Fruit fly (Drosophila melanogaster) whole organism, pupa: ENCODE results near the gene CG32832.

Experiments
- CG10348 ChIP-seq: fragments of 200-800 bp; sonication (Bioruptor generic); IDR thresholded peaks from 2 replicates; pipeline ENCODE4 v1.3.6; 2022; ENCODE audit warnings: missing biosample characterization, missing genetic modification characterization
- CG12605 ChIP-seq: fragments of 200-800 bp; sonication (Bioruptor generic); IDR thresholded peaks from 2 replicates; pipeline ENCODE4 v1.3.6; 2022; ENCODE audit warnings: missing biosample characterization, missing genetic modification characterization
- CG13204 ChIP-seq: fragments of 200-800 bp; sonication (Bioruptor generic); optimal IDR thresholded peaks from 2 replicates; lab custom pipeline; 2018; ENCODE audit warnings: missing biosample characterization, mild to moderate bottlenecking, missing genetic modification characterization, moderate library complexity
- CG14655 ChIP-seq: fragments of 200-800 bp; sonication (Bioruptor generic); optimal IDR thresholded peaks from 3 replicates; lab custom pipeline; 2017; ENCODE audit warnings: mild to moderate bottlenecking, missing biosample characterization, missing genetic modification reagents, missing genetic modification characterization
- CG15710 ChIP-seq: fragments of 200-800 bp; sonication (Bioruptor generic); optimal IDR thresholded peaks from 2 replicates; lab custom pipeline; 2018; ENCODE audit warnings: missing biosample characterization, mild to moderate bottlenecking, missing genetic modification characterization, moderate library complexity
- CG17806 ChIP-seq: fragments of 200-800 bp; sonication (Bioruptor generic); optimal IDR thresholded peaks from 2 replicates; lab custom pipeline; 2018; ENCODE audit warnings: missing biosample characterization, mild to moderate bottlenecking, missing genetic modification characterization, moderate library complexity
- CG32121 ChIP-seq: fragments of 200-800 bp; sonication (Bioruptor generic); IDR thresholded peaks from 2 replicates; pipeline ENCODE4 v1.3.6; 2022; ENCODE audit warnings: missing biosample characterization, missing genetic modification characterization
- CG34367 ChIP-seq: fragments of 200-800 bp; sonication (Bioruptor generic); optimal IDR thresholded peaks from 2 replicates; lab custom pipeline; 2018; ENCODE audit warnings: missing biosample characterization, mild to moderate bottlenecking, missing genetic modification characterization
- CG4496 ChIP-seq: fragments of 200-800 bp; sonication (Bioruptor generic); IDR thresholded peaks from 3 replicates; pipeline ENCODE4 v1.3.6; 2022; ENCODE audit warnings: missing biosample characterization, missing genetic modification characterization
- CG8159 ChIP-seq: fragments of 200-800 bp; sonication (Bioruptor generic); optimal IDR thresholded peaks from 3 replicates; lab custom pipeline; 2018; ENCODE audit warnings: missing biosample characterization, mild to moderate bottlenecking, missing genetic modification characterization, moderate library complexity
- CG8301 ChIP-seq: fragments of 200-800 bp; sonication (Bioruptor generic); optimal IDR thresholded peaks from 2 replicates; lab custom pipeline; 2018; ENCODE audit warnings: missing biosample characterization, mild to moderate bottlenecking, missing genetic modification characterization
- CG9948 ChIP-seq: fragments of 200-800 bp; sonication (Bioruptor generic); optimal IDR thresholded peaks from 2 replicates; lab custom pipeline; 2018; ENCODE audit warnings: missing biosample characterization, mild to moderate bottlenecking, missing genetic modification characterization, moderate library complexity
- D1 ChIP-seq: fragments of 200-800 bp; sonication (Bioruptor generic); optimal IDR thresholded peaks from 2 replicates; lab custom pipeline; 2018; ENCODE audit warnings: missing biosample characterization, mild to moderate bottlenecking, missing genetic modification characterization, moderate library complexity
- EcR ChIP-seq: fragments of 200-800 bp; sonication (Bioruptor generic); optimal IDR thresholded peaks from 3 replicates; lab custom pipeline; 2019; ENCODE audit warnings: missing biosample characterization, missing genetic modification characterization, mild to moderate bottlenecking, moderate library complexity, missing genetic modification reagents
- Ets98B ChIP-seq: fragments of 200-800 bp; sonication (Bioruptor generic); IDR thresholded peaks from 2 replicates; pipeline ENCODE4 v1.3.6; 2022; ENCODE audit warnings: missing biosample characterization, missing genetic modification characterization
- Pif1A ChIP-seq: fragments of 200-800 bp; sonication (Bioruptor generic); optimal IDR thresholded peaks from 3 replicates; lab custom pipeline; 2016; ENCODE audit warnings: missing biosample characterization, missing genetic modification characterization
- Pif1B ChIP-seq: fragments of 200-800 bp; sonication (Bioruptor generic); optimal IDR thresholded peaks from 3 replicates; lab custom pipeline; 2016; ENCODE audit warnings: missing biosample characterization, missing genetic modification characterization
- Snoo ChIP-seq: fragments of 200-800 bp; sonication (Bioruptor generic); optimal IDR thresholded peaks from 3 replicates; lab custom pipeline; 2017; ENCODE audit warnings: missing biosample characterization, mild to moderate bottlenecking, missing genetic modification characterization, inconsistent platforms
- fd96Ca ChIP-seq: fragments of 200-800 bp; sonication (Bioruptor generic); IDR thresholded peaks from 3 replicates; pipeline ENCODE4 v1.3.6; 2022; ENCODE audit warnings: missing biosample characterization, missing genetic modification characterization
- gl ChIP-seq: fragments of 200-800 bp; sonication (Bioruptor generic); optimal IDR thresholded peaks from 2 replicates; lab custom pipeline; 2018; ENCODE audit warnings: missing biosample characterization, mild to moderate bottlenecking, missing genetic modification characterization
- rn ChIP-seq: fragments of 200-800 bp; sonication (Bioruptor generic); IDR thresholded peaks from 2 replicates; pipeline ENCODE4 v1.3.6; 2022; ENCODE audit warnings: missing biosample characterization, missing genetic modification characterization

CG32832 gene

dm6 chr2L:16868897-16869324, 10.2 kb downstream of the CG32832 start:
- TF ChIP-seq CG13204 (GFP tag; lab: Kevin White, UChicago) (no peak), CG9948 (tag; lab: Kevin White, UChicago) (no peak), CG32121 (0 out of 2 replicates have a peak, but pooled peaks have one; percentile 39), CG8301 (tag; lab: Kevin White, UChicago) (peak; percentile 46), CG15710 (tag; lab: Kevin White, UChicago) (no peak), CG8159 (tag; lab: Kevin White, UChicago) (no peak), CG10348 (GFP tag; lab: Robert Waterston, UW) (0 out of 2 replicates have a peak, but pooled peaks have one; percentile 13), Ets98B (GFP tag; lab: Robert Waterston, UW) (no peak), Pif1B (no peak), Pif1A (GFP tag; lab: Kevin White, UChicago) (peak; percentile 14), fd96Ca (no peak), Snoo (tag; lab: Kevin White, UChicago) (no peak), EcR (GFP tag; lab: Kevin White, UChicago) (no peak), CG14655 (GFP tag; lab: Kevin White, UChicago) (peak; percentile 68)

- no peak for TF ChIP-seq CG17806 (tag; lab: Kevin White, UChicago)
- no peak for TF ChIP-seq rn (GFP tag; lab: Robert Waterston, UW)
- no peak for TF ChIP-seq Pif1A (GFP tag; lab: Kevin White, UChicago)
- TF ChIP-seq CG15710 (tag; lab: Kevin White, UChicago): no peak
- no peak for TF ChIP-seq CG4496
- no peak for TF ChIP-seq Snoo (tag; lab: Kevin White, UChicago)
- TF ChIP-seq CG9948 (tag; lab: Kevin White, UChicago): no peak
- TF ChIP-seq CG12605 (GFP tag; lab: Robert Waterston, UW): no peak
- TF ChIP-seq Ets98B (GFP tag; lab: Robert Waterston, UW): no peak
- no peak for TF ChIP-seq CG34367 (tag; lab: Kevin White, UChicago)
- no peak for TF ChIP-seq fd96Ca
- no peak for TF ChIP-seq CG32121
- no peak for TF ChIP-seq CG14655 (GFP tag; lab: Kevin White, UChicago)
- TF ChIP-seq D1: no peak
- no peak for TF ChIP-seq gl (tag; lab: Kevin White, UChicago)
- TF ChIP-seq CG10348 (GFP tag; lab: Robert Waterston, UW): no peak
- TF ChIP-seq CG13204 (GFP tag; lab: Kevin White, UChicago): no peak
- TF ChIP-seq CG8159 (tag; lab: Kevin White, UChicago): no peak
- no peak for TF ChIP-seq Pif1B
- TF ChIP-seq, all 21 proteins: peak for 0
Measured at dm6 chr2L:16862526-16862925, 16.6 kb downstream of the CG32832 start.

DNA sequence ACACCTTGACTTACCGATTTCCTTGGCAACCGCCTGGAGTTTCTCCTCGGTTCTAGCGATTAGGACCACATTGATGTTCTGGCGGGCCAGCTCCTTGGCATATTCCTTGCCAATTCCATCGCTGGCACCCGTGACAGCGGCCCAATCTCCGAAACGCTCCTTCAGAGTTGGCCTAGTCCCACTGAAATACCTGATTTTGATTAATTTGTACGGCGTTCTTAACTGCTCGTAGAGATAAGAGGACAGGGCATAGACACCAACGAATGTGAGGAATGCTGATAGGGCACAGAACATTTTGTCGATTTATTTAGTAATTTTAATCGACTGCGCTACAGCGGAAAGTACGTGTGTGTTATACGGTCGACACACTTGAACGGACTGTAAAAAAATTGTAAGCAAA, 18.0 kb downstream of the CG32832 start, which contains the start of gene CG6012:
Gene CG6012 (minus strand): TSS at position 364 of the 400 bp plus-strand sequence.
- TF ChIP-seq Ets98B (GFP tag; lab: Robert Waterston, UW): no peak
- no peak for TF ChIP-seq CG15710 (tag; lab: Kevin White, UChicago)
- TF ChIP-seq, all 21 proteins: peak for 0

- TF ChIP-seq CG10348 (GFP tag; lab: Robert Waterston, UW) (no peak), CG13204 (GFP tag; lab: Kevin White, UChicago) (no peak), D1 (peak; percentile 42), Snoo (tag; lab: Kevin White, UChicago) (no peak)
Measured at dm6 chr2L:16859566-16859965, 19.5 kb downstream of the CG32832 start.

- TF ChIP-seq Pif1A (GFP tag; lab: Kevin White, UChicago) (no peak), CG13204 (GFP tag; lab: Kevin White, UChicago) (no peak), CG4496 (no peak), Ets98B (GFP tag; lab: Robert Waterston, UW) (no peak), CG12605 (GFP tag; lab: Robert Waterston, UW) (no peak), fd96Ca (no peak), CG8159 (tag; lab: Kevin White, UChicago) (no peak), CG32121 (no peak)
- TF ChIP-seq, all 21 proteins: peak for 0
Measured at dm6 chr2L:16859103-16859502, 20.0 kb downstream of the CG32832 start.

dm6 chr2L:16858466-16859007, 20.6 kb downstream of the CG32832 start, which contains the start of gene CG31809:
TSS of gene CG31809 (minus strand) at chr2L:16858714.
- TF ChIP-seq D1 (peak; percentile 38), CG34367 (tag; lab: Kevin White, UChicago) (no peak)

- TF ChIP-seq CG17806 (tag; lab: Kevin White, UChicago): no peak
- no peak for TF ChIP-seq Snoo (tag; lab: Kevin White, UChicago)
Measured at dm6 chr2L:16857665-16858064, 21.4 kb downstream of the CG32832 start.
